Worm (Caenorhabditis elegans) whole organism, early embryonic: ENCODE measurements around the gene K10C2.8.

Experiments used
- B0310.2 ChIP-seq: sonication (generic microtip); optimal IDR thresholded peaks from 2 replicates; lab custom pipeline; 2016; ENCODE audit warnings: mild to moderate bottlenecking, missing genetic modification characterization, missing compliant biosample characterization
- F13C5.2 ChIP-seq: sonication (generic microtip); optimal IDR thresholded peaks from 2 replicates; lab custom pipeline; 2017; ENCODE audit warnings: mild to moderate bottlenecking, missing genetic modification characterization, inconsistent platforms, missing compliant biosample characterization
- ama-1 ChIP-seq: fragments of 150-350 bp; optimal IDR thresholded peaks from 2 replicates; lab custom pipeline; 2014
- ceh-13 ChIP-seq: fragments of 200-800 bp; sonication (Bioruptor generic); optimal IDR thresholded peaks from 2 replicates; lab custom pipeline; 2018; ENCODE audit warnings: mild to moderate bottlenecking, missing genetic modification characterization, missing compliant biosample characterization
- hmbx-1 ChIP-seq: sonication (generic microtip); optimal IDR thresholded peaks from 2 replicates; lab custom pipeline; 2016; ENCODE audit warnings: mild to moderate bottlenecking, missing genetic modification characterization, missing compliant biosample characterization
- hmg-4 ChIP-seq: fragments of 200-800 bp; sonication (Bioruptor generic); optimal IDR thresholded peaks from 2 replicates; lab custom pipeline; 2018; ENCODE audit warnings: mild to moderate bottlenecking, missing genetic modification characterization, missing compliant biosample characterization
- hnd-1 ChIP-seq: sonication (generic microtip); optimal IDR thresholded peaks from 2 replicates; lab custom pipeline; 2016; ENCODE audit warnings: missing genetic modification characterization, missing compliant biosample characterization
- scrt-1 ChIP-seq: fragments of 200-800 bp; sonication (Bioruptor generic); IDR thresholded peaks from 2 replicates; pipeline ENCODE4 v1.3.6; 2022; ENCODE audit warnings: missing genetic modification characterization, missing compliant biosample characterization
- tbx-11 ChIP-seq: fragments of 200-800 bp; sonication (Bioruptor generic); IDR thresholded peaks from 2 replicates; pipeline ENCODE4 v1.3.6; 2022; ENCODE audit warnings: missing genetic modification characterization, missing compliant biosample characterization

ce11 chrX:6462479-6462878 is 25.0 kb upstream of the K10C2.8 start:
- TF ChIP-seq hmbx-1 (tag; lab: Kevin White, UChicago) (no peak), scrt-1 (GFP tag; lab: Robert Waterston, UW) (no peak), ama-1 (no peak), B0310.2 (tag; lab: Kevin White, UChicago) (no peak), F13C5.2 (tag; lab: Kevin White, UChicago) (no peak), hmg-4 (GFP tag; lab: Kevin White, UChicago) (no peak), tbx-11 (no peak), ceh-13 (GFP tag; lab: Kevin White, UChicago) (no peak), hnd-1 (tag; lab: Kevin White, UChicago) (no peak)
